Fruit fly (Drosophila melanogaster): ENCODE data around the gene Obp22a.

Obp22a gene

dm6 chr2L:2010335-2011061 is 18.5 kb upstream of the Obp22a start:
- TF ChIP-seq Snoo (tag; optimal IDR thresholded peaks at IDR 0.05) (no peak), Pif1A (GFP tag; optimal IDR thresholded peaks at IDR 0.05) (no peak), CG34367 (tag; optimal IDR thresholded peaks at IDR 0.05) (no peak), D1 (tag; optimal IDR thresholded peaks at IDR 0.05) (no peak)

dm6 chr2L:2008980-2009954 is 17.3 kb upstream of the Obp22a start, which contains the start of gene CG4238:
Gene CG4238, plus strand, starts transcription at chr2L:2009859.
- peak; percentile 9 for TF ChIP-seq D1 (tag; optimal IDR thresholded peaks at IDR 0.05)
- TF ChIP-seq CG8301 (tag; optimal IDR thresholded peaks at IDR 0.05), result no peak
- TF ChIP-seq CG34367 (tag; optimal IDR thresholded peaks at IDR 0.05), result no peak
- no peak for TF ChIP-seq rn (GFP tag; IDR thresholded peaks at IDR 0.05)
- TF ChIP-seq Ets98B (GFP tag; IDR thresholded peaks at IDR 0.05), result no peak
- TF ChIP-seq Pif1A (GFP tag; optimal IDR thresholded peaks at IDR 0.05), result no peak
- no peak for TF ChIP-seq CG17806 (tag; optimal IDR thresholded peaks at IDR 0.05)
- TF ChIP-seq Snoo (tag; optimal IDR thresholded peaks at IDR 0.05), result no peak

dm6 chr2L:2008114-2008513 is 16.2 kb upstream of the Obp22a start, which contains the start of gene Nplp4:
Gene Nplp4, plus strand, starts transcription at chr2L:2008414.
- TF ChIP-seq rn (GFP tag; IDR thresholded peaks at IDR 0.05) (no peak), CG4496 (GFP tag; IDR thresholded peaks at IDR 0.05) (no peak), Ets98B (GFP tag; IDR thresholded peaks at IDR 0.05) (no peak), CG8301 (tag; optimal IDR thresholded peaks at IDR 0.05) (no peak), Pif1A (GFP tag; optimal IDR thresholded peaks at IDR 0.05) (no peak)

- no peak for TF ChIP-seq CG9948 (tag; optimal IDR thresholded peaks at IDR 0.05)
- no peak for TF ChIP-seq Pif1A (GFP tag; optimal IDR thresholded peaks at IDR 0.05)
- no peak for TF ChIP-seq CG10348 (GFP tag; IDR thresholded peaks at IDR 0.05)
- TF ChIP-seq fd96Ca (GFP tag; IDR thresholded peaks at IDR 0.05), result no peak
- TF ChIP-seq gl (tag; optimal IDR thresholded peaks at IDR 0.05), result no peak
- TF ChIP-seq D1 (tag; optimal IDR thresholded peaks at IDR 0.05), result no peak
- TF ChIP-seq Pif1B (GFP tag; optimal IDR thresholded peaks at IDR 0.05), result no peak
- TF ChIP-seq CG4496 (GFP tag; IDR thresholded peaks at IDR 0.05), result no peak
- no peak for TF ChIP-seq EcR (GFP tag; optimal IDR thresholded peaks at IDR 0.05)
- TF ChIP-seq CG32121 (GFP tag; IDR thresholded peaks at IDR 0.05), result no peak
These were observed 15.1 kb upstream of the Obp22a start, which contains the start of gene CG15353 for dm6 chr2L:2007093-2007492. Gene CG15353, minus strand, starts transcription at chr2L:2007193.

dm6 chr2L:2006082-2006669 is 14.2 kb upstream of the Obp22a start, which contains the start of gene CG33543:
Gene CG33543, minus strand, starts transcription at chr2L:2006313.
- TF ChIP-seq Pif1A (GFP tag; optimal IDR thresholded peaks at IDR 0.05), result no peak
- no peak for TF ChIP-seq Pif1B (GFP tag; optimal IDR thresholded peaks at IDR 0.05)
- TF ChIP-seq CG13204 (GFP tag; optimal IDR thresholded peaks at IDR 0.05), result no peak
- no peak for TF ChIP-seq Ets98B (GFP tag; IDR thresholded peaks at IDR 0.05)
- no peak for TF ChIP-seq CG4496 (GFP tag; IDR thresholded peaks at IDR 0.05)
- no peak for TF ChIP-seq Snoo (tag; optimal IDR thresholded peaks at IDR 0.05)
- TF ChIP-seq D1 (tag; optimal IDR thresholded peaks at IDR 0.05), result no peak
- TF ChIP-seq CG15710 (tag; optimal IDR thresholded peaks at IDR 0.05), result no peak
- TF ChIP-seq CG9948 (tag; optimal IDR thresholded peaks at IDR 0.05), result no peak

dm6 chr2L:1989278-1989918 is 2.6 kb downstream of the Obp22a start:
- TF ChIP-seq CG10348 (GFP tag; IDR thresholded peaks at IDR 0.05) (no peak), CG8301 (tag; optimal IDR thresholded peaks at IDR 0.05) (no peak), CG4496 (GFP tag; IDR thresholded peaks at IDR 0.05) (no peak), CG32121 (GFP tag; IDR thresholded peaks at IDR 0.05) (no peak), CG12605 (GFP tag; IDR thresholded peaks at IDR 0.05) (0 out of 2 replicates have a peak, but pooled peaks have one; percentile 14), D1 (tag; optimal IDR thresholded peaks at IDR 0.05) (no peak), Ets98B (GFP tag; IDR thresholded peaks at IDR 0.05) (no peak), rn (GFP tag; IDR thresholded peaks at IDR 0.05) (no peak), EcR (GFP tag; optimal IDR thresholded peaks at IDR 0.05) (peak; percentile 57), Pif1B (GFP tag; optimal IDR thresholded peaks at IDR 0.05) (no peak), Snoo (tag; optimal IDR thresholded peaks at IDR 0.05) (no peak), CG8159 (tag; optimal IDR thresholded peaks at IDR 0.05) (no peak)

Data from whole organism, pupa.